Worm (Caenorhabditis elegans): ENCODE results near the gene ZK1307.2.

ce11 chrII:9644940-9645634 is 8.7 kb downstream of the ZK1307.2 start:
- TF ChIP-seq T22C8.4 (GFP tag; IDR thresholded peaks at IDR 0.05) = no peak
- no peak for TF ChIP-seq med-1 (GFP tag; optimal IDR thresholded peaks at IDR 0.05; ENCODE audit: insufficient read depth)
- TF ChIP-seq flt-1 (GFP tag; IDR thresholded peaks at IDR 0.05) = no peak
- TF ChIP-seq ref-1 (GFP tag; conservative IDR thresholded peaks at IDR 0.05) = no peak

Data from whole organism, midembryonic.